Fruit fly (Drosophila melanogaster): ENCODE data around the gene osp.

- TF ChIP-seq toe (GFP tag; optimal IDR thresholded peaks at IDR 0.05), result no peak
- TF ChIP-seq CG33017 (tag; optimal IDR thresholded peaks at IDR 0.05), result no peak
- TF ChIP-seq Clk (GFP tag; optimal IDR thresholded peaks at IDR 0.05), result no peak
- TF ChIP-seq CG1620 (GFP tag; optimal IDR thresholded peaks at IDR 0.05), result no peak
- no peak for TF ChIP-seq CG11617 (GFP tag; optimal IDR thresholded peaks at IDR 0.05)
- TF ChIP-seq cic (GFP tag; optimal IDR thresholded peaks at IDR 0.05), result no peak
- no peak for TF ChIP-seq tj (GFP tag; optimal IDR thresholded peaks at IDR 0.05)
Observed at dm6 chr2L:14568507-14569104, 120.5 kb downstream of the osp start.
